Worm (Caenorhabditis elegans): ENCODE data around the gene acp-6.

The acp-6 gene

DNA sequence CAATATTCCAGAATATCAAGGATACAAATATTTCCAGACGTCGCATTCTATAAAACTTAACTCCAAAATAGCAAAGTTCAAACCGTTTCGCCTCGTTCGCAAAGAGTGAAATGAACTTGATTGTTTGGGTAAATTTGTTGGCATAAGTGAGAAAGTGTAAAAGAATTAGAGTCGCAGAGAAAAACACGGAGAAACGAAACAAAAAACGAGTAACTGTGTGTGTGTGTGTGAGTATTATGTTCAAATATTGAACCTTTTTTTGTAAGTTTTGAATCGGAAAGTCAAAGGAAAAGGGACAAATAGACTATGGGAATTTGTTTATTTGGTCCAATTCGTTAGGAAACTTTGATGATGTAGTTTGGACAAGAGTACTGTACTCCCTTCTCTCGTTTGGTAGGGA, 5.6 kb upstream of the acp-6 start, which contains the start of gene acp-7:
TSS of gene acp-7 (minus strand) at position 101 of the 400 bp plus-strand sequence.
- TF ChIP-seq sup-37 (GFP tag; optimal IDR thresholded peaks at IDR 0.05) = no peak
- TF ChIP-seq lin-14 (GFP tag; optimal IDR thresholded peaks at IDR 0.05) = peak; percentile 5

DNA sequence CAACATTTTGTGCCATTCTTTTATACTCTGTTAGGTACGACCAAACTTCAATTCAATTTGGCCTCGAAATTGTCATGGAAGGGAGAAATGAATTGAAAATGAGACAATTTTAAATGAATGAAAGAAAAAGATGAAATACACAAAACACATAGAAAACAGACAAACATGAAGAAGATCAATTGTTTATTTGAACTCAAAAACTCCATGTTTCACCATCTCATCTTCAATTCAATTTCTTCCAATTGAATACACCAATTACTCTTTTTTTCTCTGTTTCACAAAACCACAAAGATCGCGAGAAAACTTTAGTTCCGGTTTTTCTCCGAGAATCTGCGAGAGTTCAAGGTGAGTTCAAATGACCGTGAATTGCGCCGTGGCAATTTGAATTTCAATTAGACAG, 1.3 kb upstream of the acp-6 start:
- TF ChIP-seq tbx-2 (tag; optimal IDR thresholded peaks at IDR 0.05) (peak; percentile 22), lin-14 (GFP tag; optimal IDR thresholded peaks at IDR 0.05) (peak; percentile 79), grh-1 (GFP tag; IDR thresholded peaks at IDR 0.05) (peak; percentile 42; the same call in 1 of the 2 replicates), blmp-1 (tag; optimal IDR thresholded peaks at IDR 0.05) (peak; percentile 46), nhr-85 (tag) (peak; percentile 92), alr-1 (tag; optimal IDR thresholded peaks at IDR 0.05; ENCODE audit: borderline replicate concordance) (no peak), efl-1 (optimal IDR thresholded peaks at IDR 0.05) (peak in 1 of 2 experiments; percentile 0), efl-1 (GFP tag; optimal IDR thresholded peaks at IDR 0.05 in 1 of 2) (no peak), unc-62 (GFP tag; optimal IDR thresholded peaks at IDR 0.05) (no peak)

DNA sequence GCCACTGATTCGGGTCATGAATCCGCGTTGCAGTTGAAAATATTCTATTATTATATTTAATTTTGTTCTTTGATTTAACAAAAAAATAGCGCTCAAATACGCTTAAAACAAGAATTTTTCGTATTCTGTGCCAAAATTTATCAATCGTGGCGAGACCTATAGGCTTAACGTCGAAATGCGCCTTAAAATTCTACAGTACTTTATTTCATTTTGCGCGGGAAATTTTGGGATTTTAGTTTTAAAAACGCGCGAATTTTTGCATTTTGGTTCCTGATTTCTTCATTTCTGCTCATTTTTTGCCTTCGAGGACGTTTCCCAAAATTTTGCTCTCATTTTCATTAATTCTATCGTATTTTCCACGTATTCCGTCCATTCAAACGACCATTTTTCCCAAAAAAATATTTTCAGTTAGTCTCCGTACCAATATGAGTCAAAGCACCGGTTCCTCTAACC, 4.7 kb downstream of the acp-6 start, which contains the start of gene puf-11:
TSS of gene puf-11 (plus strand) at position 403 of the 453 bp plus-strand sequence.
- TF ChIP-seq mab-9 (GFP tag; IDR thresholded peaks at IDR 0.05) (no peak), zag-1 (tag; optimal IDR thresholded peaks at IDR 0.05) (no peak), irx-1 (tag; optimal IDR thresholded peaks at IDR 0.05) (no peak), mef-2 (tag; optimal IDR thresholded peaks at IDR 0.05) (no peak), ceh-82 (tag; optimal IDR thresholded peaks at IDR 0.05) (no peak)

DNA sequence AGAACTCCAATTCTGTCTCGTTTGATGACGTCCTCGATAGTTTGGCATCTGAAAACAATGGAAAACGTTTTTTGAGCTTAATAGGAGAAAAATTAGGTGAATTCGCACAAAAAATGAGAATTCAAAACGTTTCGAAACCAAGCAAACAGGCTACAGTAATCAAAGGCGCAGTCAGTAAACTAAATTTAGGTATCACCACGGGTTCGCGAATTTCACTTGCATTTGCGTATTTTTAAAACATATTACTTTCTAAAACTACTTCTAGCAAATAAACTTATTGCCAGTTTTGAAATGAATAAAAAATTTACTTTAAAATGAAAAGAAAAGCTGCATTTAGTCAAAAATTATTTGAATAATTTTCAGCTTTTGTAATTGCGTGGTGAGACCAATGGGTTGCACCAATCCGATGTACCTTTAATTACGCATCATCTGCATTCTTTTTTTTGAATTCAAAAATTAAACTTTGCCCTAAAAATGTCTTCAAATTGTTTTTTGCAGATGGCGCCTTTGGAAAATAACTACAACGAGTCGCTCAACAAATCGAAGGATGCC, 6.8 kb downstream of the acp-6 start, which contains the start of the genes Y73B6BL.23 and htp-2:
TSS of gene Y73B6BL.23 (minus strand) at position 51 of the 552 bp plus-strand sequence.
TSS of gene htp-2 (plus strand) at position 492 of the 552 bp plus-strand sequence.
- TF ChIP-seq fos-1 (tag; optimal IDR thresholded peaks at IDR 0.05) = no peak
- TF ChIP-seq ceh-90 (tag; optimal IDR thresholded peaks at IDR 0.05) = no peak
- TF ChIP-seq vab-15 (tag; optimal IDR thresholded peaks at IDR 0.05) = no peak
- no peak for TF ChIP-seq blmp-1 (tag; optimal IDR thresholded peaks at IDR 0.05)
- no peak for TF ChIP-seq hlh-17 (GFP tag; optimal IDR thresholded peaks at IDR 0.05; ENCODE audit: borderline replicate concordance)
- TF ChIP-seq lsy-2 (tag; optimal IDR thresholded peaks at IDR 0.05) = no peak

DNA sequence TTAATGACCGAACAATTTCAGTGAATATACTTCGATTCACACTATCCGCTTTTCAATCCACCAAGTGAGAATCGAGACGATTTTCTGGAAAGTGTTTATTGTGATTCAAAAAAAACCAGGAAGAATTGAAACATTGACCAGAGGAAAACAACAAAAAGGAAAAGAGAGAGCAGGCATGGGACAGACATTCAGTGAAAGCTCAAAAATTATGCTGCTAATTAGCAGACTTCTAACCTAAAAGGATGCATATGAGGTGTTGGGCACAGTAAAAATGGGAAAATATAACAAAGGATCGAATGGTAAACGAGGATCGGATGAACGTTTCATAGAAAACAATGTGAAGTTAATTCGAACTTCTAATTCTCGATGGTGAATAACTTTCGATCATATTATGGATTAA, 8.3 kb downstream of the acp-6 start:
- TF ChIP-seq hlh-17 (GFP tag; optimal IDR thresholded peaks at IDR 0.05; ENCODE audit: borderline replicate concordance) = no peak

DNA sequence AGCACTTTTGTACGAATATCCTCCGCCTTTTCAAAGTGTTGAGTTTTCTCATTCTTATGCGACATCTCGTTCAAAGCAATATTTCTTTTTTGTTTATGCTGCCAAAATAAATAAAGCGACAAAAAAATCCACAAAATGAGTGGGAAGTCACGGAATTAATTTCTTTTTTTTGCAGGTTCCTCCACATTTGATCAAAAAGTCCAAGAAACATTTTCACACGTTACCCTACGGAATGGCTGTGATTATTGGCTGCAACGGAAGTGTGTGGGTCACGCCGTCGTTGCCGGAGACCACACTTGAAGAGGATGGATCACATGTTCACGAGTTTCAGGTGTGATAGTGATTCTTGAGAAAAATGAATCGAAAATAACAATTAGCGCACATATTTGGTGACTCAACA, 9.4 kb downstream of the acp-6 start, which contains the start of gene Y73B6BL.22:
TSS of gene Y73B6BL.22 (minus strand) at position 101 of the 400 bp plus-strand sequence.
- no peak for TF ChIP-seq ceh-82 (tag; optimal IDR thresholded peaks at IDR 0.05)
- no peak for TF ChIP-seq xbp-1 (tag; optimal IDR thresholded peaks at IDR 0.05)
- no peak for TF ChIP-seq grh-1 (GFP tag; IDR thresholded peaks at IDR 0.05)
- TF ChIP-seq aha-1 (tag; optimal IDR thresholded peaks at IDR 0.05) = no peak
- no peak for TF ChIP-seq Y116A8C.19 (tag; optimal IDR thresholded peaks at IDR 0.05; ENCODE audit: borderline replicate concordance)
- TF ChIP-seq snpc-4 (tag; optimal IDR thresholded peaks at IDR 0.05) = no peak
- no peak for TF ChIP-seq nhr-11 (tag; optimal IDR thresholded peaks at IDR 0.05)
- TF ChIP-seq unc-98 (GFP tag; IDR thresholded peaks at IDR 0.05) = no peak
- no peak for TF ChIP-seq lin-35 (GFP tag; optimal IDR thresholded peaks at IDR 0.05)
- no peak for TF ChIP-seq nhr-77 (tag; optimal IDR thresholded peaks at IDR 0.05)
- no peak for TF ChIP-seq ets-5 (GFP tag; IDR thresholded peaks at IDR 0.05)
- TF ChIP-seq pqm-1 (tag; optimal IDR thresholded peaks at IDR 0.05) = no peak
- no peak for TF ChIP-seq tlp-1 (tag; optimal IDR thresholded peaks at IDR 0.05)
- TF ChIP-seq pax-3 (tag; optimal IDR thresholded peaks at IDR 0.05) = no peak
- no peak for TF ChIP-seq aly-2 (tag; optimal IDR thresholded peaks at IDR 0.05)
- no peak for TF ChIP-seq sup-37 (GFP tag; optimal IDR thresholded peaks at IDR 0.05)
- no peak for TF ChIP-seq lin-15B (tag; optimal IDR thresholded peaks at IDR 0.05)
- TF ChIP-seq C34B4.2 (tag; optimal IDR thresholded peaks at IDR 0.05) = no peak

All from whole organism, L1 larva.